Worm (Caenorhabditis elegans): ENCODE data around the gene B0238.9.

DNA sequence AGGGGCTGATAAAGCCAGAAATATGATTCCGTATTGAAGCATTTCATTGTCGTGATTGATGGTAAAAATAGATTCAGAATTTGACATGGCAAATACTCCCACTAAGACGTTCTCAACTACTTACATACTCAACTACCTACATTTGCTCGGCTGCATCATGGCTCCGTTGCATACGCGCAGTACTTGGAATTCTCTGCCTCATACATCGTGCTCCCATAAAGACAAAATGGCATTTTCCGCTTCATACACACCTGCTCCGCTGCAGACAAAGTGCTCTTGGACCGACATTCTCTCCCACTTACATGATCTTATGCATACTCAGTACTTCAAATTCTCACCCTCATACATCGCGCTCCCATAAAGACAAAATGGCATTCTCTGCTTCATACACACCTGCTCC is 12.3 kb downstream of the B0238.9 start, which contains the start of the genes srt-69 and B0238.12:
- TF ChIP-seq sea-2 (GFP tag; IDR thresholded peaks at IDR 0.05) = no peak
- no peak for TF ChIP-seq nfya-1 (tag; optimal IDR thresholded peaks at IDR 0.05; ENCODE audit: borderline replicate concordance, insufficient read depth)
- no peak for TF ChIP-seq lsy-27 (tag; optimal IDR thresholded peaks at IDR 0.05; ENCODE audit: borderline replicate concordance, insufficient read depth)
- no peak for TF ChIP-seq ceh-91 (GFP tag; IDR thresholded peaks at IDR 0.05)
- no peak for TF ChIP-seq die-1 (tag; optimal IDR thresholded peaks at IDR 0.05)
- no peak for TF ChIP-seq snpc-1.3 (tag; optimal IDR thresholded peaks at IDR 0.05; ENCODE audit: insufficient read depth)
- no peak for TF ChIP-seq F23B12.7 (tag; optimal IDR thresholded peaks at IDR 0.05; ENCODE audit: insufficient read depth)
- no peak for TF ChIP-seq nfyb-1 (GFP tag; IDR thresholded peaks at IDR 0.05)
- TF ChIP-seq akir-1 (GFP tag; optimal IDR thresholded peaks at IDR 0.05) = no peak
- no peak for TF ChIP-seq ets-4 (GFP tag; optimal IDR thresholded peaks at IDR 0.05)
- TF ChIP-seq lin-40 (tag; optimal IDR thresholded peaks at IDR 0.05) = no peak
- TF ChIP-seq lin-26 (GFP tag; IDR thresholded peaks at IDR 0.05) = no peak
- no peak for TF ChIP-seq Y67H2A.10 (GFP tag; conservative IDR thresholded peaks at IDR 0.05)
- no peak for TF ChIP-seq ccch-3 (GFP tag; optimal IDR thresholded peaks at IDR 0.05)
